Worm (Caenorhabditis elegans) whole organism, L3 larva: Measurements from ENCODE around the gene clec-132.

Source experiments
- aly-2 ChIP-seq: fragments of 150-350 bp; optimal IDR thresholded peaks from 2 replicates; lab custom pipeline; 2014; ENCODE audit warnings: missing biosample characterization, missing genetic modification characterization
- ama-1 ChIP-seq: fragments of 150-350 bp; optimal IDR thresholded peaks from 2 replicates; lab custom pipeline; 2018
- ceh-16 ChIP-seq: sonication (generic microtip); optimal IDR thresholded peaks from 2 replicates; lab custom pipeline; 2017; ENCODE audit warnings: missing biosample characterization, missing genetic modification characterization
- ceh-28 ChIP-seq: fragments of 150-350 bp; optimal IDR thresholded peaks from 2 replicates; lab custom pipeline; 2014; ENCODE audit warnings: missing biosample characterization, missing genetic modification reagents, missing genetic modification characterization
- ceh-82 ChIP-seq: fragments of 150-350 bp; optimal IDR thresholded peaks from 2 replicates; lab custom pipeline; 2014; ENCODE audit warnings: missing biosample characterization, missing genetic modification characterization
- ceh-9 ChIP-seq: sonication (generic microtip); optimal IDR thresholded peaks from 2 replicates; lab custom pipeline; 2018; ENCODE audit warnings: missing biosample characterization, missing genetic modification characterization
- daf-12 ChIP-seq: fragments of 150-350 bp; optimal IDR thresholded peaks from 2 replicates; lab custom pipeline; 2014; ENCODE audit warnings: missing biosample characterization, missing genetic modification reagents, missing genetic modification characterization
- egl-27 ChIP-seq: sonication (generic microtip); optimal IDR thresholded peaks from 4 replicates; lab custom pipeline; 2017; ENCODE audit warnings: missing biosample characterization, missing genetic modification reagents, missing genetic modification characterization
- elt-1 ChIP-seq: fragments of 150-350 bp; optimal IDR thresholded peaks from 2 replicates; lab custom pipeline; 2014; ENCODE audit warnings: missing biosample characterization, missing genetic modification characterization
- elt-2 ChIP-seq: sonication (generic microtip); optimal IDR thresholded peaks from 2 replicates; lab custom pipeline; 2016; ENCODE audit warnings: missing genetic modification reagents, mild to moderate bottlenecking, missing genetic modification characterization, missing compliant biosample characterization
- elt-3 ChIP-seq, 3 experiments: fragments of 150-350 bp in 1 of 3; sonication (generic microtip) in 2 of 3; optimal IDR thresholded peaks; 2 replicates in 2 of 3; 4 replicates in 1 of 3; lab custom pipeline; 2014 to 2017; ENCODE audit warnings: missing biosample characterization in 3 of 3, missing genetic modification characterization in 3 of 3
- eor-1 ChIP-seq, 2 experiments: fragments of 150-350 bp; optimal IDR thresholded peaks; 2 replicates each; lab custom pipeline; 2014 to 2018; ENCODE audit warnings: missing biosample characterization in 2 of 2, missing genetic modification characterization in 2 of 2
- fkh-10 ChIP-seq: sonication (generic microtip); optimal IDR thresholded peaks from 2 replicates; lab custom pipeline; 2017; ENCODE audit warnings: missing biosample characterization, missing genetic modification reagents, missing genetic modification characterization
- fos-1 ChIP-seq: fragments of 150-350 bp; optimal IDR thresholded peaks from 2 replicates; lab custom pipeline; 2014; ENCODE audit warnings: missing biosample characterization, missing genetic modification characterization
- jun-1 ChIP-seq: fragments of 150-350 bp; optimal IDR thresholded peaks from 2 replicates; lab custom pipeline; 2014; ENCODE audit warnings: missing biosample characterization, missing genetic modification reagents, missing genetic modification characterization
- lin-15B ChIP-seq: fragments of 150-350 bp; optimal IDR thresholded peaks from 2 replicates; lab custom pipeline; 2014; ENCODE audit warnings: missing biosample characterization, missing genetic modification characterization
- lin-39 ChIP-seq: fragments of 150-350 bp; optimal IDR thresholded peaks from 2 replicates; lab custom pipeline; 2018; ENCODE audit warnings: missing biosample characterization, missing genetic modification reagents, missing genetic modification characterization
- lsy-12 ChIP-seq: sonication (generic microtip); optimal IDR thresholded peaks from 2 replicates; lab custom pipeline; 2016; ENCODE audit warnings: mild to moderate bottlenecking, missing genetic modification characterization, missing compliant biosample characterization
- mdl-1 ChIP-seq: fragments of 150-350 bp; optimal IDR thresholded peaks from 2 replicates; lab custom pipeline; 2014; ENCODE audit warnings: missing biosample characterization, missing genetic modification characterization
- mml-1 ChIP-seq: fragments of 150-350 bp; sonication (generic microtip); optimal IDR thresholded peaks from 3 replicates; lab custom pipeline; 2014; ENCODE audit warnings: missing biosample characterization, missing genetic modification characterization
- nfya-1 ChIP-seq: sonication (generic microtip); optimal IDR thresholded peaks from 2 replicates; lab custom pipeline; 2017; ENCODE audit warnings: missing genetic modification characterization, mild to moderate bottlenecking, missing compliant biosample characterization, antibody characterized with exemption, moderate library complexity; ENCODE audit not compliant: insufficient read depth
- nhr-11 ChIP-seq: fragments of 150-350 bp; optimal IDR thresholded peaks from 2 replicates; lab custom pipeline; 2014; ENCODE audit warnings: missing biosample characterization, missing genetic modification characterization
- nhr-12 ChIP-seq: fragments of 150-350 bp; optimal IDR thresholded peaks from 2 replicates; lab custom pipeline; 2014; ENCODE audit warnings: missing biosample characterization, missing genetic modification characterization
- nhr-23 ChIP-seq: fragments of 150-350 bp; optimal IDR thresholded peaks from 2 replicates; lab custom pipeline; 2014; ENCODE audit warnings: missing biosample characterization, missing genetic modification reagents, missing genetic modification characterization
- nhr-237 ChIP-seq: fragments of 150-350 bp; optimal IDR thresholded peaks from 2 replicates; lab custom pipeline; 2014; ENCODE audit warnings: missing biosample characterization, missing genetic modification characterization
- nhr-25 ChIP-seq: sonication (generic microtip); optimal IDR thresholded peaks from 2 replicates; lab custom pipeline; 2017; ENCODE audit warnings: missing biosample characterization, missing genetic modification characterization
- nhr-28 ChIP-seq: fragments of 150-350 bp; optimal IDR thresholded peaks from 2 replicates; lab custom pipeline; 2014; ENCODE audit warnings: missing biosample characterization, missing genetic modification characterization
- nhr-43 ChIP-seq: sonication (generic microtip); optimal IDR thresholded peaks from 2 replicates; lab custom pipeline; 2016; ENCODE audit warnings: mild to moderate bottlenecking, missing genetic modification characterization, missing compliant biosample characterization; ENCODE audit not compliant: poor library complexity, severe bottlenecking
- nhr-67 ChIP-seq: fragments of 150-350 bp; optimal IDR thresholded peaks from 2 replicates; lab custom pipeline; 2014; ENCODE audit warnings: missing biosample characterization, missing genetic modification characterization
- nhr-76 ChIP-seq: fragments of 150-350 bp; sonication (generic microtip); optimal IDR thresholded peaks from 5 replicates; lab custom pipeline; 2014; ENCODE audit warnings: missing biosample characterization, missing genetic modification characterization
- nhr-77 ChIP-seq: fragments of 150-350 bp; optimal IDR thresholded peaks from 2 replicates; lab custom pipeline; 2014; ENCODE audit warnings: missing biosample characterization, missing genetic modification characterization
- pha-4 ChIP-seq: fragments of 150-350 bp; optimal IDR thresholded peaks from 2 replicates; lab custom pipeline; 2014; ENCODE audit warnings: missing biosample characterization, missing genetic modification reagents, missing genetic modification characterization
- pqm-1 ChIP-seq: fragments of 150-350 bp; optimal IDR thresholded peaks from 2 replicates; lab custom pipeline; 2017; ENCODE audit warnings: missing biosample characterization, missing genetic modification characterization, inconsistent platforms
- sea-2 ChIP-seq: fragments of 150-350 bp; sonication (generic microtip); optimal IDR thresholded peaks from 4 replicates; lab custom pipeline; 2014; ENCODE audit warnings: missing biosample characterization, missing genetic modification reagents, missing genetic modification characterization
- skn-1 ChIP-seq: fragments of 150-350 bp; optimal IDR thresholded peaks from 2 replicates; lab custom pipeline; 2014; ENCODE audit warnings: missing biosample characterization, missing genetic modification characterization
- snpc-4 ChIP-seq: fragments of 150-350 bp; optimal IDR thresholded peaks from 2 replicates; lab custom pipeline; 2014; ENCODE audit warnings: missing biosample characterization, missing genetic modification characterization
- unc-39 ChIP-seq: sonication (generic microtip); optimal IDR thresholded peaks from 4 replicates; lab custom pipeline; 2017; ENCODE audit warnings: missing biosample characterization, missing genetic modification characterization
- unc-62 ChIP-seq: fragments of 150-350 bp; sonication (generic microtip); optimal IDR thresholded peaks from 4 replicates; lab custom pipeline; 2014; ENCODE audit warnings: missing biosample characterization, missing genetic modification reagents, missing genetic modification characterization
- ztf-11 ChIP-seq: fragments of 150-350 bp; optimal IDR thresholded peaks from 2 replicates; lab custom pipeline; 2014; ENCODE audit warnings: missing biosample characterization, missing genetic modification characterization
- ztf-4 ChIP-seq: fragments of 150-350 bp; optimal IDR thresholded peaks from 2 replicates; lab custom pipeline; 2014; ENCODE audit warnings: missing biosample characterization, missing genetic modification characterization

Gene clec-132

DNA sequence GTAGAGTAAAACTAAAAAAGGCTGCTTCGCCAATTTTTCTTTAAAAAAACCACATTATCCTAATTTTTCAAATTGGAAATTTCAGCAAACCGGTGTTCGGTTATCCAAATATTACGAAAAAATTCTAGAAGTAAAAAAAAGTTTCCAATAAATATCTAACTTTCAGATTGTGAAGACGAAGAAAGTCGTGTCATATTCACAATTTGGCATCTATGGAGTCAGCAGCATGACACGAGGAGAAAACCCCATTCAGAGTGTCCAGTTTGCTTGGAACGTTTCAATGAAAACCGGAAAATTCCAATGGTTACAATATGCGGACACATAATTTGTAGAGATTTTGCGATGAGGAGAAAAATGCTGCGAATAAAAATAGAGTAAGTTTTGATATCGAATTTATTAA lies 18.5 kb downstream of the clec-132 start, which contains the start of gene Y49F6A.12:
Gene Y49F6A.12, plus strand, starts transcription at position 301 of the 400 bp plus-strand sequence.
- no peak for TF ChIP-seq lin-39 (tag; lab: Kevin White, UChicago)
- TF ChIP-seq nhr-25 (tag; lab: Kevin White, UChicago) = no peak
- no peak for TF ChIP-seq daf-12 (tag; lab: Kevin White, UChicago)
- TF ChIP-seq mml-1 (tag; lab: Kevin White, UChicago) = no peak
- no peak for TF ChIP-seq ama-1 (lab: Kevin White, UChicago)
- no peak for TF ChIP-seq nhr-43 (tag; lab: Kevin White, UChicago)
- no peak for TF ChIP-seq aly-2 (tag; lab: Kevin White, UChicago)
- TF ChIP-seq ztf-11 (tag; lab: Kevin White, UChicago) = no peak
- TF ChIP-seq nhr-67 = no peak
- TF ChIP-seq unc-62 (GFP tag; lab: Kevin White, UChicago) = no peak
- no peak for TF ChIP-seq elt-3 (tag; optimal IDR thresholded peaks at IDR 0.05; lab: Kevin White, UChicago)
- no peak for TF ChIP-seq ceh-16 (tag; lab: Kevin White, UChicago)

DNA sequence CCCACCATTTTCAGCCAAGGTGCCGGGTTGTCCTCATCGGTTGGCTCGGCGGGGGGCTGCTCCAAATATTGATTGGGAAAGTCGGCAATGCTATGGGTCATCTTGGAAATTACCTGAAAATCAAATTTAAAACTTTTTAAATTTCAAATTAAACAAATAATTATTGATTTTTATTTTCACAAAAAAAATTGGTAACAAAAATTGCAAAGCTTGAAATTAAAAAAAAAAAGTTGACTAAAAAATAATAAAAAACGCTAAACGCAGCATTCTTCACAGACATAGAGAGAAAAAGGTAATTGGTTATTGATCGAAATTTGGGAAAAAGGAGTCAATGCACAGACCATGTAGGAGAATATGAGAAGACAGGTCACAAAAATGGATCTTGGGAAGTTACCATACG lies 21.9 kb downstream of the clec-132 start, which contains the start of gene Y49F6A.11:
Gene Y49F6A.11, minus strand, starts transcription at position 101 of the 400 bp plus-strand sequence.
- TF ChIP-seq aly-2 (tag; lab: Kevin White, UChicago) (no peak), eor-1 (tag; optimal IDR thresholded peaks at IDR 0.05; lab: Kevin White, UChicago) (no peak), nhr-77 (tag; lab: Kevin White, UChicago) (no peak), elt-1 (tag; lab: Kevin White, UChicago) (no peak), pqm-1 (no peak), fkh-10 (no peak), unc-62 (GFP tag; lab: Kevin White, UChicago) (no peak), ama-1 (lab: Kevin White, UChicago) (no peak)

DNA sequence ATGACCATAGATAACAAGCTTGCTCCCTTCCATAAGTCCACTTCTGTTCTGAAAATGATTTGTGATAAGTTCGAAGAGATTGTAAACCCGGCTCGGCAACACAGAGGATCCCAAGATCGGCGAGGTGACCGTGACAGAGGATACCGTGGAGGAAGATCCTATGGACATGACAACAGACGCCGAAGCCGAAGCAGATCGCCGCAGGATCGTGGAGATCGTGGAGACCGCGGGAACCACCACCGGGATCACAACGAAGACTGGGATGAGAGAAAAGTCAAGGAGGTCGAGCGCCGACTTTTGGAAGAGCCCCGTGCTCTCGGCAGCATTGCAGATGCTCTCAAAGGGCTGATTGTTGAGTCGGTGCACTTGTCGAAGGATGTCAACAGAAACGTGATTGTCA lies 27.7 kb downstream of the clec-132 start:
- TF ChIP-seq jun-1 (tag; lab: Kevin White, UChicago) (no peak), lin-15B (tag; lab: Kevin White, UChicago) (no peak), nhr-23 (tag; lab: Kevin White, UChicago) (no peak), nfya-1 (tag; lab: Kevin White, UChicago) (no peak), egl-27 (tag; lab: Kevin White, UChicago) (no peak), nhr-76 (tag; lab: Kevin White, UChicago) (no peak), ztf-4 (tag; lab: Kevin White, UChicago) (no peak), ceh-28 (no peak), nhr-12 (tag; lab: Kevin White, UChicago) (no peak), pha-4 (no peak), nhr-11 (tag; lab: Kevin White, UChicago) (no peak), nhr-67 (no peak), nhr-43 (tag; lab: Kevin White, UChicago) (no peak), unc-62 (GFP tag; lab: Kevin White, UChicago) (no peak), pqm-1 (no peak), lsy-12 (tag; lab: Kevin White, UChicago) (no peak)
- TF ChIP-seq, all 47 proteins: peak for 0

DNA sequence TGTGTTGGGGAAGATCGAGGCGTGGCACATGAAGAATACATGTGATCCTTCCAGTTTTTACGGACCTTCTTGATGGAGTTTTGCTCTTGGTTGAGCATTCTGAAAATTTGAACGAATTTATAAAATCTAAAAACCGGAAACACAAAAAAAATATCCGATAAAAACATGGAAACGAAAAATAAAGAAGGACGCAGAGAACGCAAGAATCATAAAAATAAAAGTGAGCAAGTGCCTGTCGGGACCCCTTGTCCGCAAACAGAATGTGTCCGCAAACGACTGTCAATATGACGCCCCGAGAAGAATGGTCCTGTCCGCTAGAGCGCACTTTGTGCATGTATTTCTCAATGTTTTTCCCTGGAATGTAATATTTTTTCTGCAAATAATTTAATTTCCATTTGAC lies 32.9 kb downstream of the clec-132 start, which contains the start of gene Y49F6A.5:
Gene Y49F6A.5, minus strand, starts transcription at position 101 of the 400 bp plus-strand sequence.
- TF ChIP-seq ceh-9 (tag; lab: Kevin White, UChicago) = no peak
- TF ChIP-seq sea-2 = no peak
- TF ChIP-seq ztf-11 (tag; lab: Kevin White, UChicago) = no peak
- TF ChIP-seq fos-1 (tag; lab: Kevin White, UChicago) = no peak
- TF ChIP-seq ceh-82 (tag; lab: Kevin White, UChicago) = no peak
- no peak for TF ChIP-seq nhr-43 (tag; lab: Kevin White, UChicago)
- TF ChIP-seq elt-1 (tag; lab: Kevin White, UChicago) = no peak
- TF ChIP-seq nhr-77 (tag; lab: Kevin White, UChicago) = no peak
- no peak for TF ChIP-seq jun-1 (tag; lab: Kevin White, UChicago)
- no peak for TF ChIP-seq nhr-28
- TF ChIP-seq skn-1 (tag; lab: Kevin White, UChicago) = no peak
- no peak for TF ChIP-seq elt-3 (tag; optimal IDR thresholded peaks at IDR 0.05; lab: Kevin White, UChicago)
- TF ChIP-seq snpc-4 = no peak
- no peak for TF ChIP-seq nhr-237 (tag; lab: Kevin White, UChicago)
- TF ChIP-seq egl-27 (tag; lab: Kevin White, UChicago) = no peak
- no peak for TF ChIP-seq unc-39 (tag; lab: Kevin White, UChicago)
- TF ChIP-seq ztf-4 (tag; lab: Kevin White, UChicago) = no peak
- no peak for TF ChIP-seq mdl-1
- no peak for TF ChIP-seq elt-2 (tag; lab: Kevin White, UChicago)
- no peak for TF ChIP-seq ama-1 (lab: Kevin White, UChicago)
